Worm (Caenorhabditis elegans): ENCODE data around the gene cki-2.

- TF ChIP-seq sox-4 (tag; optimal IDR thresholded peaks at IDR 0.05) (no peak), elt-4 (tag; optimal IDR thresholded peaks at IDR 0.05) (no peak), pha-4 (tag; optimal IDR thresholded peaks at IDR 0.05) (no peak), pag-3 (tag; optimal IDR thresholded peaks at IDR 0.05; ENCODE audit: borderline replicate concordance) (no peak), nhr-11 (tag; optimal IDR thresholded peaks at IDR 0.05) (no peak), fkh-10 (GFP tag; optimal IDR thresholded peaks at IDR 0.05) (no peak), che-1 (tag; optimal IDR thresholded peaks at IDR 0.05) (no peak), unc-86 (tag; optimal IDR thresholded peaks at IDR 0.05) (no peak), ceh-18 (tag; optimal IDR thresholded peaks at IDR 0.05) (no peak), pat-9 (tag; optimal IDR thresholded peaks at IDR 0.05) (no peak), T23F11.4 (GFP tag; optimal IDR thresholded peaks at IDR 0.05) (no peak), tbx-2 (tag; optimal IDR thresholded peaks at IDR 0.05) (no peak), hlh-6 (tag; optimal IDR thresholded peaks at IDR 0.05) (no peak), unc-55 (GFP tag; optimal IDR thresholded peaks at IDR 0.05) (no peak)
Measured at ce11 chrII:7864892-7865291, 48.6 kb downstream of the cki-2 start.
